Worm (Caenorhabditis elegans): Measurements from ENCODE around the gene cank-26.

cank-26 gene

ce11 chrII:3951354-3951753 is 23.5 kb downstream of the cank-26 start:
- TF ChIP-seq ceh-36 (tag; optimal IDR thresholded peaks at IDR 0.05) (no peak), hmg-4 (GFP tag; optimal IDR thresholded peaks at IDR 0.05) (no peak), sea-1 (GFP tag; conservative IDR thresholded peaks at IDR 0.05) (no peak), tbx-37 (GFP tag; conservative IDR thresholded peaks at IDR 0.05) (no peak), tra-4 (tag; optimal IDR thresholded peaks at IDR 0.05) (no peak)

ce11 chrII:3950077-3950476 is 24.8 kb downstream of the cank-26 start, which contains the start of gene sea-2:
Gene sea-2, plus strand, starts transcription at chrII:3950377.
- TF ChIP-seq ceh-13 (GFP tag; optimal IDR thresholded peaks at IDR 0.05) (no peak), tbx-11 (GFP tag; IDR thresholded peaks at IDR 0.05) (no peak), flt-1 (GFP tag; IDR thresholded peaks at IDR 0.05) (no peak), tra-4 (tag; optimal IDR thresholded peaks at IDR 0.05) (no peak), pes-1 (GFP tag; IDR thresholded peaks at IDR 0.05) (no peak), aly-1 (tag; optimal IDR thresholded peaks at IDR 0.05) (no peak), sea-1 (GFP tag; conservative IDR thresholded peaks at IDR 0.05) (no peak)

ce11 chrII:3948507-3948906 is 26.4 kb downstream of the cank-26 start:
- TF ChIP-seq hnd-1 (tag; optimal IDR thresholded peaks at IDR 0.05): no peak
- TF ChIP-seq hmg-4 (GFP tag; optimal IDR thresholded peaks at IDR 0.05): no peak
- no peak for TF ChIP-seq B0310.2 (tag; optimal IDR thresholded peaks at IDR 0.05)
- TF ChIP-seq ceh-13 (GFP tag; optimal IDR thresholded peaks at IDR 0.05): no peak
- TF ChIP-seq ets-7 (tag; optimal IDR thresholded peaks at IDR 0.05): no peak
- no peak for TF ChIP-seq scrt-1 (GFP tag; IDR thresholded peaks at IDR 0.05)
- no peak for TF ChIP-seq pes-1 (GFP tag; IDR thresholded peaks at IDR 0.05)
- no peak for TF ChIP-seq sea-1 (GFP tag; conservative IDR thresholded peaks at IDR 0.05)
- no peak for TF ChIP-seq hmbx-1 (tag; optimal IDR thresholded peaks at IDR 0.05)
- TF ChIP-seq flt-1 (GFP tag; IDR thresholded peaks at IDR 0.05): no peak
- TF ChIP-seq ama-1 (optimal IDR thresholded peaks at IDR 0.05): no peak
- TF ChIP-seq F13C5.2 (tag; optimal IDR thresholded peaks at IDR 0.05): no peak
- TF ChIP-seq ceh-36 (tag; optimal IDR thresholded peaks at IDR 0.05): no peak
- no peak for TF ChIP-seq tra-4 (tag; optimal IDR thresholded peaks at IDR 0.05)

- TF ChIP-seq sea-1 (GFP tag; conservative IDR thresholded peaks at IDR 0.05): no peak
- no peak for TF ChIP-seq ama-1 (optimal IDR thresholded peaks at IDR 0.05)
- TF ChIP-seq tbx-37 (GFP tag; conservative IDR thresholded peaks at IDR 0.05): no peak
- TF ChIP-seq aly-1 (tag; optimal IDR thresholded peaks at IDR 0.05): no peak
- no peak for TF ChIP-seq F13C5.2 (tag; optimal IDR thresholded peaks at IDR 0.05)
Measured at ce11 chrII:3947404-3947803, 27.5 kb downstream of the cank-26 start.

- TF ChIP-seq sea-1 (GFP tag; conservative IDR thresholded peaks at IDR 0.05): no peak
- no peak for TF ChIP-seq tra-4 (tag; optimal IDR thresholded peaks at IDR 0.05)
- TF ChIP-seq pes-1 (GFP tag; IDR thresholded peaks at IDR 0.05): no peak
- no peak for TF ChIP-seq ama-1 (optimal IDR thresholded peaks at IDR 0.05)
- no peak for TF ChIP-seq aly-1 (tag; optimal IDR thresholded peaks at IDR 0.05)
- no peak for TF ChIP-seq hmbx-1 (tag; optimal IDR thresholded peaks at IDR 0.05)
- no peak for TF ChIP-seq ets-7 (tag; optimal IDR thresholded peaks at IDR 0.05)
- TF ChIP-seq tbx-37 (GFP tag; conservative IDR thresholded peaks at IDR 0.05): no peak
- no peak for TF ChIP-seq F13C5.2 (tag; optimal IDR thresholded peaks at IDR 0.05)
- TF ChIP-seq B0310.2 (tag; optimal IDR thresholded peaks at IDR 0.05): no peak
- no peak for TF ChIP-seq scrt-1 (GFP tag; IDR thresholded peaks at IDR 0.05)
- no peak for TF ChIP-seq ceh-36 (tag; optimal IDR thresholded peaks at IDR 0.05)
- TF ChIP-seq ceh-13 (GFP tag; optimal IDR thresholded peaks at IDR 0.05): no peak
- no peak for TF ChIP-seq hnd-1 (tag; optimal IDR thresholded peaks at IDR 0.05)
- no peak for TF ChIP-seq hmg-4 (GFP tag; optimal IDR thresholded peaks at IDR 0.05)
- no peak for TF ChIP-seq flt-1 (GFP tag; IDR thresholded peaks at IDR 0.05)
- TF ChIP-seq tbx-11 (GFP tag; IDR thresholded peaks at IDR 0.05): no peak
Measured at ce11 chrII:3935990-3936389, 38.9 kb downstream of the cank-26 start.

ce11 chrII:3935098-3935497 is 39.8 kb downstream of the cank-26 start:
- no peak for TF ChIP-seq tbx-11 (GFP tag; IDR thresholded peaks at IDR 0.05)
- no peak for TF ChIP-seq B0310.2 (tag; optimal IDR thresholded peaks at IDR 0.05)
- no peak for TF ChIP-seq tbx-37 (GFP tag; conservative IDR thresholded peaks at IDR 0.05)
- TF ChIP-seq scrt-1 (GFP tag; IDR thresholded peaks at IDR 0.05): no peak
- no peak for TF ChIP-seq sea-1 (GFP tag; conservative IDR thresholded peaks at IDR 0.05)
- TF ChIP-seq flt-1 (GFP tag; IDR thresholded peaks at IDR 0.05): no peak
- TF ChIP-seq tra-4 (tag; optimal IDR thresholded peaks at IDR 0.05): no peak
- TF ChIP-seq hmbx-1 (tag; optimal IDR thresholded peaks at IDR 0.05): no peak
- no peak for TF ChIP-seq aly-1 (tag; optimal IDR thresholded peaks at IDR 0.05)
- no peak for TF ChIP-seq ceh-13 (GFP tag; optimal IDR thresholded peaks at IDR 0.05)
- no peak for TF ChIP-seq ceh-36 (tag; optimal IDR thresholded peaks at IDR 0.05)
- TF ChIP-seq ama-1 (optimal IDR thresholded peaks at IDR 0.05): no peak

ce11 chrII:3934085-3934484 is 40.8 kb downstream of the cank-26 start, which contains the start of gene Y14H12B.1:
Gene Y14H12B.1, plus strand, starts transcription at chrII:3934447.
- TF ChIP-seq ets-7 (tag; optimal IDR thresholded peaks at IDR 0.05): no peak
- no peak for TF ChIP-seq aly-1 (tag; optimal IDR thresholded peaks at IDR 0.05)
- no peak for TF ChIP-seq tra-4 (tag; optimal IDR thresholded peaks at IDR 0.05)
- no peak for TF ChIP-seq ceh-13 (GFP tag; optimal IDR thresholded peaks at IDR 0.05)
- TF ChIP-seq tbx-37 (GFP tag; conservative IDR thresholded peaks at IDR 0.05): no peak
- TF ChIP-seq pes-1 (GFP tag; IDR thresholded peaks at IDR 0.05): no peak
- TF ChIP-seq hmg-4 (GFP tag; optimal IDR thresholded peaks at IDR 0.05): no peak
- TF ChIP-seq hmbx-1 (tag; optimal IDR thresholded peaks at IDR 0.05): no peak
- TF ChIP-seq hnd-1 (tag; optimal IDR thresholded peaks at IDR 0.05): no peak
- TF ChIP-seq ceh-36 (tag; optimal IDR thresholded peaks at IDR 0.05): no peak
- no peak for TF ChIP-seq sea-1 (GFP tag; conservative IDR thresholded peaks at IDR 0.05)
- no peak for TF ChIP-seq scrt-1 (GFP tag; IDR thresholded peaks at IDR 0.05)
- no peak for TF ChIP-seq tbx-11 (GFP tag; IDR thresholded peaks at IDR 0.05)
- TF ChIP-seq F13C5.2 (tag; optimal IDR thresholded peaks at IDR 0.05): no peak
- no peak for TF ChIP-seq flt-1 (GFP tag; IDR thresholded peaks at IDR 0.05)
- TF ChIP-seq ama-1 (optimal IDR thresholded peaks at IDR 0.05): no peak
- TF ChIP-seq B0310.2 (tag; optimal IDR thresholded peaks at IDR 0.05): no peak

- no peak for TF ChIP-seq hnd-1 (tag; optimal IDR thresholded peaks at IDR 0.05)
- TF ChIP-seq tbx-11 (GFP tag; IDR thresholded peaks at IDR 0.05): no peak
- no peak for TF ChIP-seq scrt-1 (GFP tag; IDR thresholded peaks at IDR 0.05)
- TF ChIP-seq hmbx-1 (tag; optimal IDR thresholded peaks at IDR 0.05): no peak
- TF ChIP-seq tbx-37 (GFP tag; conservative IDR thresholded peaks at IDR 0.05): no peak
- TF ChIP-seq sea-1 (GFP tag; conservative IDR thresholded peaks at IDR 0.05): no peak
- TF ChIP-seq aly-1 (tag; optimal IDR thresholded peaks at IDR 0.05): no peak
- no peak for TF ChIP-seq B0310.2 (tag; optimal IDR thresholded peaks at IDR 0.05)
Measured at ce11 chrII:3933640-3934039, 41.2 kb downstream of the cank-26 start, which contains the start of gene Y14H12B.2. Gene Y14H12B.2, minus strand, starts transcription at chrII:3933740.
